Worm (Caenorhabditis elegans) whole organism, L2 larva: ENCODE data around the gene srh-173.

Experiments
- C34F6.9 ChIP-seq: fragments of 150-350 bp; optimal IDR thresholded peaks from 2 replicates; lab custom pipeline; 2014; ENCODE audit warnings: missing biosample characterization, missing genetic modification characterization
- F13H6.1 ChIP-seq: sonication (generic microtip); optimal IDR thresholded peaks from 2 replicates; lab custom pipeline; 2016; ENCODE audit warnings: missing genetic modification characterization, missing compliant biosample characterization
- R02D3.7 ChIP-seq: fragments of 150-350 bp; optimal IDR thresholded peaks from 2 replicates; lab custom pipeline; 2014; ENCODE audit warnings: missing biosample characterization, missing genetic modification characterization
- Y55F3AM.14 ChIP-seq: fragments of 200-800 bp; sonication (Bioruptor generic); optimal IDR thresholded peaks from 2 replicates; lab custom pipeline; 2018; ENCODE audit warnings: mild to moderate bottlenecking, missing genetic modification characterization, missing compliant biosample characterization
- ZK546.5 ChIP-seq: sonication (generic microtip); optimal IDR thresholded peaks from 2 replicates; lab custom pipeline; 2017; ENCODE audit warnings: missing biosample characterization, missing genetic modification characterization
- alr-1 ChIP-seq: fragments of 150-350 bp; optimal IDR thresholded peaks from 2 replicates; lab custom pipeline; 2014; ENCODE audit warnings: missing biosample characterization, missing genetic modification characterization
- aly-2 ChIP-seq: fragments of 150-350 bp; optimal IDR thresholded peaks from 2 replicates; lab custom pipeline; 2014; ENCODE audit warnings: missing biosample characterization, missing genetic modification characterization
- ceh-16 ChIP-seq: fragments of 150-350 bp; optimal IDR thresholded peaks from 2 replicates; lab custom pipeline; 2014; ENCODE audit warnings: missing biosample characterization, missing genetic modification characterization
- ceh-82 ChIP-seq: fragments of 150-350 bp; optimal IDR thresholded peaks from 2 replicates; lab custom pipeline; 2014; ENCODE audit warnings: missing biosample characterization, missing genetic modification characterization
- dmd-4 ChIP-seq: sonication (generic microtip); optimal IDR thresholded peaks from 2 replicates; lab custom pipeline; 2017; ENCODE audit warnings: missing biosample characterization, missing genetic modification characterization
- egl-27 ChIP-seq: sonication (generic microtip); optimal IDR thresholded peaks from 3 replicates; lab custom pipeline; 2017; ENCODE audit warnings: missing biosample characterization, missing genetic modification reagents, missing genetic modification characterization
- elt-1 ChIP-seq: fragments of 150-350 bp; optimal IDR thresholded peaks from 2 replicates; lab custom pipeline; 2014; ENCODE audit warnings: missing biosample characterization, missing genetic modification characterization
- elt-3 ChIP-seq: sonication (generic microtip); optimal IDR thresholded peaks from 2 replicates; lab custom pipeline; 2017; ENCODE audit warnings: missing biosample characterization, missing genetic modification characterization
- fos-1 ChIP-seq: fragments of 150-350 bp; optimal IDR thresholded peaks from 2 replicates; lab custom pipeline; 2014; ENCODE audit warnings: missing biosample characterization, missing genetic modification characterization
- lin-13 ChIP-seq: fragments of 150-350 bp; optimal IDR thresholded peaks from 2 replicates; lab custom pipeline; 2014; ENCODE audit warnings: missing biosample characterization, missing genetic modification reagents, missing genetic modification characterization
- lin-39 ChIP-seq: fragments of 150-350 bp; optimal IDR thresholded peaks from 2 replicates; lab custom pipeline; 2014; ENCODE audit warnings: missing biosample characterization, missing genetic modification reagents, missing genetic modification characterization
- lsy-2 ChIP-seq, 2 experiments: fragments of 150-350 bp in 1 of 2; sonication (generic microtip) in 1 of 2; optimal IDR thresholded peaks; 2 replicates each; lab custom pipeline; 2014 to 2017; ENCODE audit warnings: missing biosample characterization in 2 of 2, missing genetic modification characterization in 2 of 2
- mab-5 ChIP-seq: fragments of 150-350 bp; optimal IDR thresholded peaks from 2 replicates; lab custom pipeline; 2014; ENCODE audit warnings: missing biosample characterization, missing genetic modification characterization
- mdl-1 ChIP-seq, 2 experiments: fragments of 150-350 bp in 1 of 2; sonication (generic microtip) in 1 of 2; optimal IDR thresholded peaks; 2 replicates each; lab custom pipeline; 2017; ENCODE audit warnings: missing biosample characterization in 2 of 2, missing genetic modification characterization in 2 of 2
- nhr-10 ChIP-seq: sonication (generic microtip); optimal IDR thresholded peaks from 2 replicates; lab custom pipeline; 2017; ENCODE audit warnings: missing biosample characterization, missing genetic modification characterization
- nhr-11 ChIP-seq: fragments of 150-350 bp; optimal IDR thresholded peaks from 2 replicates; lab custom pipeline; 2014; ENCODE audit warnings: missing biosample characterization, missing genetic modification characterization
- nhr-12 ChIP-seq: fragments of 150-350 bp; optimal IDR thresholded peaks from 2 replicates; lab custom pipeline; 2014; ENCODE audit warnings: missing biosample characterization, missing genetic modification characterization
- nhr-129 ChIP-seq: fragments of 150-350 bp; optimal IDR thresholded peaks from 2 replicates; lab custom pipeline; 2014; ENCODE audit warnings: missing biosample characterization, missing genetic modification characterization
- nhr-21 ChIP-seq: fragments of 150-350 bp; optimal IDR thresholded peaks from 2 replicates; lab custom pipeline; 2014; ENCODE audit warnings: missing biosample characterization, missing genetic modification characterization
- nhr-23 ChIP-seq: fragments of 150-350 bp; optimal IDR thresholded peaks from 2 replicates; lab custom pipeline; 2014; ENCODE audit warnings: missing biosample characterization, missing genetic modification reagents, missing genetic modification characterization
- nhr-237 ChIP-seq: fragments of 150-350 bp; optimal IDR thresholded peaks from 2 replicates; lab custom pipeline; 2014; ENCODE audit warnings: missing biosample characterization, missing genetic modification characterization
- nhr-25 ChIP-seq: fragments of 150-350 bp; sonication (generic microtip); optimal IDR thresholded peaks from 3 replicates; lab custom pipeline; 2014; ENCODE audit warnings: missing biosample characterization, missing genetic modification characterization
- nhr-77 ChIP-seq: fragments of 150-350 bp; optimal IDR thresholded peaks from 2 replicates; lab custom pipeline; 2014; ENCODE audit warnings: missing biosample characterization, missing genetic modification characterization
- peb-1 ChIP-seq: fragments of 150-350 bp; optimal IDR thresholded peaks from 2 replicates; lab custom pipeline; 2014; ENCODE audit warnings: missing biosample characterization, missing genetic modification characterization
- sem-4 ChIP-seq: fragments of 150-350 bp; optimal IDR thresholded peaks from 2 replicates; lab custom pipeline; 2014; ENCODE audit warnings: missing biosample characterization, missing genetic modification reagents, missing genetic modification characterization
- sma-3 ChIP-seq: sonication (generic microtip); optimal IDR thresholded peaks from 2 replicates; lab custom pipeline; 2016; ENCODE audit warnings: missing genetic modification reagents, missing genetic modification characterization, missing compliant biosample characterization
- sma-9 ChIP-seq, 2 experiments: fragments of 150-350 bp in 1 of 2; sonication (generic microtip) in 1 of 2; optimal IDR thresholded peaks; 2 replicates each; lab custom pipeline; 2014 to 2016; ENCODE audit warnings: missing genetic modification characterization in 2 of 2, mild to moderate bottlenecking in 1 of 2, missing biosample characterization in 1 of 2, missing compliant biosample characterization in 1 of 2, missing genetic modification reagents in 1 of 2, moderate library complexity in 1 of 2
- unc-39 ChIP-seq: fragments of 150-350 bp; optimal IDR thresholded peaks from 2 replicates; lab custom pipeline; 2014; ENCODE audit warnings: missing biosample characterization, missing genetic modification characterization
- unc-62 ChIP-seq: fragments of 150-350 bp; optimal IDR thresholded peaks from 2 replicates; lab custom pipeline; 2014; ENCODE audit warnings: missing biosample characterization, missing genetic modification reagents, missing genetic modification characterization
- zag-1 ChIP-seq: fragments of 150-350 bp; optimal IDR thresholded peaks from 2 replicates; lab custom pipeline; 2014; ENCODE audit warnings: missing biosample characterization, missing genetic modification characterization
- ztf-1 ChIP-seq: fragments of 200-800 bp; sonication (Bioruptor generic); conservative IDR thresholded peaks from 2 replicates; pipeline ENCODE4 v1.3.6; 2022; ENCODE audit warnings: missing genetic modification characterization, missing compliant biosample characterization
- ztf-11 ChIP-seq: sonication (generic microtip); optimal IDR thresholded peaks from 2 replicates; lab custom pipeline; 2017; ENCODE audit warnings: missing biosample characterization, missing genetic modification characterization
- ztf-4 ChIP-seq: fragments of 150-350 bp; optimal IDR thresholded peaks from 2 replicates; lab custom pipeline; 2014; ENCODE audit warnings: missing biosample characterization, missing genetic modification characterization

Gene srh-173

DNA sequence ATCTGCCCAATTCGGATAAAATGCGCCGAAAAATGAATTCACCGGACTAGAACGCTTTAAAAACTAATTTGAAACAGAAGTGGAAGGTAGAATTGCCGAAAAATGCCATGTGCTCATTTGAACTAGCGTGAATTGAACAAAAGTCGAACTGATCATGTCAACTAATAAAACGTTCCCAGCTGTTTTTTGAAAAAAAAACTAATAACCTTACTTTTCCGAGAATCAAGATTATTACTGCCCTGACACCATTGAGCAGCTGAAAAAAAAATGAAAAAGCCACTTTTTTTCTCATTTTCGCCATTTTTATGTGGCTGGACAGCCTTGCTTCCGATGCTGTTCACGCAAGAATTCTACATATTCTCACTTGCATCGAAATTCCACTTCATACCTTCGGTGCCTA is at the start of gene srh-173:
TSS of gene srh-173 (plus strand) at position 301 of the 400 bp plus-strand sequence.
- TF ChIP-seq ZK546.5 (tag; lab: Kevin White, UChicago) (no peak), aly-2 (tag; lab: Kevin White, UChicago) (no peak), zag-1 (tag; lab: Kevin White, UChicago) (no peak), nhr-25 (no peak), sma-3 (GFP tag; lab: Kevin White, UChicago) (no peak), ztf-1 (GFP tag; lab: Robert Waterston, UW) (no peak), nhr-237 (tag; lab: Kevin White, UChicago) (no peak), ztf-4 (tag; lab: Kevin White, UChicago) (no peak), dmd-4 (tag; lab: Kevin White, UChicago) (no peak), unc-39 (tag; lab: Kevin White, UChicago) (no peak), nhr-129 (tag; lab: Kevin White, UChicago) (no peak), lin-13 (GFP tag; lab: Kevin White, UChicago) (no peak), elt-3 (tag; lab: Kevin White, UChicago) (no peak), nhr-12 (no peak)

ce11 chrV:19923924-19924323 is 49.2 kb upstream of the srh-173 start, which contains the start of gene skr-4:
skr-4 (plus strand) TSS chrV:19924224.
- TF ChIP-seq ceh-82 (tag; lab: Kevin White, UChicago) (no peak), Y55F3AM.14 (no peak), nhr-11 (tag; lab: Kevin White, UChicago) (no peak), alr-1 (tag; lab: Kevin White, UChicago) (no peak), F13H6.1 (tag; lab: Kevin White, UChicago) (no peak), ztf-11 (tag; lab: Kevin White, UChicago) (no peak), ceh-16 (no peak), R02D3.7 (tag; lab: Kevin White, UChicago) (no peak), zag-1 (tag; lab: Kevin White, UChicago) (no peak), peb-1 (tag; lab: Kevin White, UChicago) (no peak)

ce11 chrV:19934223-19934622 is 38.9 kb upstream of the srh-173 start, which contains the start of gene algn-7:
algn-7 (minus strand) TSS chrV:19934323.
- no peak for TF ChIP-seq nhr-10 (tag; lab: Kevin White, UChicago)
- TF ChIP-seq sma-9 (GFP tag; optimal IDR thresholded peaks at IDR 0.05; lab: Kevin White, UChicago), result no peak
- TF ChIP-seq sma-9 (tag; optimal IDR thresholded peaks at IDR 0.05; lab: Kevin White, UChicago), result no peak
- TF ChIP-seq nhr-23 (tag; lab: Kevin White, UChicago), result no peak
- no peak for TF ChIP-seq nhr-21 (tag; lab: Kevin White, UChicago)
- no peak for TF ChIP-seq nhr-77 (tag; lab: Kevin White, UChicago)
- TF ChIP-seq nhr-12, result no peak
- no peak for TF ChIP-seq sma-3 (GFP tag; lab: Kevin White, UChicago)
- TF ChIP-seq nhr-129 (tag; lab: Kevin White, UChicago), result no peak
- no peak for TF ChIP-seq ceh-82 (tag; lab: Kevin White, UChicago)
- no peak for TF ChIP-seq R02D3.7 (tag; lab: Kevin White, UChicago)
- TF ChIP-seq mab-5 (tag; lab: Kevin White, UChicago), result no peak
- no peak for TF ChIP-seq lin-13 (GFP tag; lab: Kevin White, UChicago)
- no peak for TF ChIP-seq alr-1 (tag; lab: Kevin White, UChicago)
- TF ChIP-seq F13H6.1 (tag; lab: Kevin White, UChicago), result no peak
- TF ChIP-seq C34F6.9 (tag; lab: Kevin White, UChicago), result no peak
- no peak for TF ChIP-seq mdl-1 (tag; optimal IDR thresholded peaks at IDR 0.05; lab: Kevin White, UChicago)
- TF ChIP-seq fos-1 (tag; lab: Kevin White, UChicago), result no peak
- no peak for TF ChIP-seq elt-3 (tag; lab: Kevin White, UChicago)
- no peak for TF ChIP-seq ceh-16
- no peak for TF ChIP-seq sem-4 (tag; lab: Kevin White, UChicago)

DNA sequence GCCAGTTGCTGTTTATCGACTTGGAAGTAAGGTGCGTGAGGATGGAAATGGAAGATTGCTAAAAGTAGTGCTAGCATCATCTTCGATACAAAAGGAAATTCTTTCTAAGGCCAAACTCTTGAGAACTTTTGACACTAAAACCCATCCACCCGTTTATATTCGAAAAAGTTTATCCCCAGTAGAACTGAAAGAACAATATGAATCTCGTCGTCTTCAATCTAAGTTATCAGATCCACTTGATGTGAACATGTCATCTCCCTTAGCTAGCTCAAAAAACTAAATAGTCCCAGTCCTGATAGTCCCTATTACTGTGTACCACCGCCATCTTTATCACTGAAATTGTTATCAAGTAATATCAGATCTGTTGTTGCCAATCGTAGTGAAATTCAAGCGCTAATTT is 36.1 kb upstream of the srh-173 start:
- TF ChIP-seq unc-39 (tag; lab: Kevin White, UChicago) (no peak), fos-1 (tag; lab: Kevin White, UChicago) (no peak), ztf-1 (GFP tag; lab: Robert Waterston, UW) (no peak), dmd-4 (tag; lab: Kevin White, UChicago) (no peak)

DNA sequence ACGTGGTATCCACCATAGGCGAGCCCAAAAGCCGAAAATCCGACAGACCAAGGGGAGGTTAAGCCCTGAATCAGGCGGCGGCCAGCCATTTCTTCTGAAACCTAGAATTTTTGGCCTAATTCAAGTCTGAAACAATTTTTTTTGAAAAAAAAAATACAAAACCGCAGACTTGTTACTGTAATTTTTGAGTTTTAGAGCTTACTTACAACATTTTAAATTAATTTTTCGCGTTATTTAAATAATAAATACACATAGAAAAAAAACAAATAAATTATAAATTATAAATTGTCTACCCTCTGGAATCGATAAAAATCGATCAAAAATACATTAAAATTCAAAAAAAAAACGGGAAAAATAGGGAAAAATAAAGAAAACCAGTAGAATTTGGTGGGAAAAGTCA is 26.6 kb upstream of the srh-173 start, which contains the start of gene dhs-24:
TSS of gene dhs-24 (minus strand) at position 101 of the 400 bp plus-strand sequence.
- TF ChIP-seq ceh-82 (tag; lab: Kevin White, UChicago) (no peak), sma-3 (GFP tag; lab: Kevin White, UChicago) (no peak), nhr-10 (tag; lab: Kevin White, UChicago) (no peak), lin-39 (tag; lab: Kevin White, UChicago) (no peak), nhr-129 (tag; lab: Kevin White, UChicago) (no peak), sem-4 (tag; lab: Kevin White, UChicago) (no peak), R02D3.7 (tag; lab: Kevin White, UChicago) (no peak), ZK546.5 (tag; lab: Kevin White, UChicago) (no peak), ceh-16 (no peak), unc-62 (GFP tag; lab: Kevin White, UChicago) (no peak), alr-1 (tag; lab: Kevin White, UChicago) (no peak), lsy-2 (tag; optimal IDR thresholded peaks at IDR 0.05; lab: Kevin White, UChicago) (no peak), unc-39 (tag; lab: Kevin White, UChicago) (no peak), nhr-23 (tag; lab: Kevin White, UChicago) (no peak), mab-5 (tag; lab: Kevin White, UChicago) (no peak), ztf-4 (tag; lab: Kevin White, UChicago) (no peak), nhr-237 (tag; lab: Kevin White, UChicago) (no peak), elt-1 (tag; lab: Kevin White, UChicago) (no peak), egl-27 (tag; lab: Kevin White, UChicago) (no peak)
- TF ChIP-seq, all 48 proteins: peak for 0
